Worm (Caenorhabditis elegans) whole organism, L1 larva: ENCODE results near the gene pag-3.

ENCODE experiments used
- ceh-88 ChIP-seq: fragments of 200-800 bp; sonication (Bioruptor generic); IDR thresholded peaks from 2 replicates; pipeline ENCODE4 v1.3.6; 2022; ENCODE audit warnings: missing genetic modification characterization, missing compliant biosample characterization
- isw-1 ChIP-seq: fragments of 200-800 bp; sonication (Bioruptor generic); IDR thresholded peaks from 2 replicates; pipeline ENCODE4 v1.3.6; 2022; ENCODE audit warnings: missing genetic modification characterization, missing compliant biosample characterization
- lin-15B ChIP-seq: fragments of 150-350 bp; sonication (generic microtip); optimal IDR thresholded peaks from 3 replicates; lab custom pipeline; 2014; ENCODE audit warnings: missing biosample characterization, missing genetic modification characterization
- lin-35 ChIP-seq, 2 experiments: fragments of 150-350 bp; optimal IDR thresholded peaks; 2 replicates each; lab custom pipeline; 2014; ENCODE audit warnings: missing biosample characterization in 2 of 2, missing genetic modification characterization in 2 of 2, missing genetic modification reagents in 2 of 2
- lsy-2 ChIP-seq, 2 experiments: fragments of 150-350 bp; optimal IDR thresholded peaks; 2 replicates each; lab custom pipeline; 2014; ENCODE audit warnings: missing biosample characterization in 2 of 2, missing genetic modification characterization in 2 of 2
- nhr-77 ChIP-seq: fragments of 150-350 bp; optimal IDR thresholded peaks from 2 replicates; lab custom pipeline; 2014; ENCODE audit warnings: missing biosample characterization, missing genetic modification characterization
- rnt-1 ChIP-seq: sonication (generic microtip); optimal IDR thresholded peaks from 2 replicates; lab custom pipeline; 2016; ENCODE audit warnings: mild to moderate bottlenecking, missing genetic modification characterization, moderate library complexity, missing compliant biosample characterization
- snpc-4 ChIP-seq: fragments of 150-350 bp; optimal IDR thresholded peaks from 2 replicates; lab custom pipeline; 2014; ENCODE audit warnings: missing biosample characterization, missing genetic modification characterization
- unc-130 ChIP-seq: fragments of 150-350 bp; optimal IDR thresholded peaks from 2 replicates; lab custom pipeline; 2017; ENCODE audit warnings: missing biosample characterization, missing genetic modification characterization, inconsistent platforms
- unc-62 ChIP-seq: fragments of 150-350 bp; optimal IDR thresholded peaks from 2 replicates; lab custom pipeline; 2014; ENCODE audit warnings: missing biosample characterization, missing genetic modification reagents, missing genetic modification characterization
- unc-86 ChIP-seq: sonication (generic microtip); optimal IDR thresholded peaks from 2 replicates; lab custom pipeline; 2016; ENCODE audit warnings: missing genetic modification characterization, missing compliant biosample characterization
- zag-1 ChIP-seq: fragments of 150-350 bp; optimal IDR thresholded peaks from 2 replicates; lab custom pipeline; 2014; ENCODE audit warnings: missing biosample characterization, missing genetic modification characterization

ce11 chrX:14910689-14911088, 43.8 kb downstream of the pag-3 start:
- TF ChIP-seq lin-35 (GFP tag; optimal IDR thresholded peaks at IDR 0.05; lab: Kevin White, UChicago) (no peak), isw-1 (no peak), unc-130 (no peak), lsy-2 (tag; optimal IDR thresholded peaks at IDR 0.05; lab: Kevin White, UChicago) (no peak), lin-15B (tag; lab: Kevin White, UChicago) (no peak), snpc-4 (no peak), ceh-88 (GFP tag; lab: Robert Waterston, UW) (no peak), unc-62 (GFP tag; lab: Kevin White, UChicago) (no peak), nhr-77 (tag; lab: Kevin White, UChicago) (no peak), unc-86 (tag; lab: Kevin White, UChicago) (no peak), rnt-1 (no peak), zag-1 (no peak)
